Fruit fly (Drosophila melanogaster): Measurements from ENCODE around the gene spn-A.

DNA sequence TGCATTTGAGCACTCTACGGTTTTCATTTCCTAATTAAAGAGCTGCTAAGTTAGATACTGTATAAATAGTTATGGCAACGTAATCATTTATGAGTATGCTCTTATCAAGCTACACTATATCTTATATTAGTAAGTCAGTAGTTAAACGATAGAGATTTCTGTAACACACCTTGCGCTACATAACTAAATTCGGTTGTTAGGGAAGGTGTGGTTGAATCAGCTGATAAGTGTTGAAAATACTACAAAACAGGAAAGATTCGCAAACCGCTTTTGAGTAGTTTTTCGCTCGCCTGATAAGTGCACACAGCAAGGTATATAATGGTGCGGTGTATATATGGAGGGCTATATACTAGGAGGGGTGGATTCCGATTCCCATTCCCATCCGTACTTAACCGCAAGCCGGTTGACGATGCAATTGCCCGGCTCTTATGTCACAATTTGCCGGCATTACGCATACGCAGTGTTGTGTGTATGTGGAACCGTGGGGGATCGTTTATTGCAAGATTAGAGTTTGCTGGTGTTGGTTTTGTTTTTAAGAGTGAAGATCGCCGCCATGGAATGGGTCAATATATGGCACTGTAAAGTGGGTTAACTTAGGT lies 49.2 kb upstream of the spn-A start:
- TF ChIP-seq crp (GFP tag; optimal IDR thresholded peaks at IDR 0.05): no peak
- TF ChIP-seq abd-A (tag; optimal IDR thresholded peaks at IDR 0.05): no peak
